Worm (Caenorhabditis elegans) whole organism, L1 larva: ENCODE results near the gene cln-3.1.

ENCODE experiments used
- C04F5.9 ChIP-seq: sonication (generic microtip); optimal IDR thresholded peaks from 2 replicates; lab custom pipeline; 2016; ENCODE audit warnings: missing genetic modification characterization, missing compliant biosample characterization
- C16A3.4 ChIP-seq: fragments of 150-350 bp; optimal IDR thresholded peaks from 2 replicates; lab custom pipeline; 2014; ENCODE audit warnings: missing biosample characterization, missing genetic modification characterization
- C34B4.2 ChIP-seq: sonication (generic microtip); optimal IDR thresholded peaks from 2 replicates; lab custom pipeline; 2017; ENCODE audit warnings: mild to moderate bottlenecking, missing genetic modification characterization, missing compliant biosample characterization
- F16B12.6 ChIP-seq: fragments of 150-350 bp; optimal IDR thresholded peaks from 2 replicates; lab custom pipeline; 2014; ENCODE audit warnings: missing biosample characterization, missing genetic modification characterization
- Y116A8C.19 ChIP-seq: sonication (generic microtip); optimal IDR thresholded peaks from 2 replicates; lab custom pipeline; 2016; ENCODE audit warnings: missing compliant biosample characterization, missing genetic modification characterization, borderline replicate concordance
- aha-1 ChIP-seq: fragments of 150-350 bp; optimal IDR thresholded peaks from 2 replicates; lab custom pipeline; 2014; ENCODE audit warnings: missing biosample characterization, missing genetic modification characterization
- alr-1 ChIP-seq: fragments of 200-800 bp; sonication (Bioruptor generic); optimal IDR thresholded peaks from 2 replicates; lab custom pipeline; 2018; ENCODE audit warnings: borderline replicate concordance, mild to moderate bottlenecking, missing genetic modification characterization, missing compliant biosample characterization
- aly-2 ChIP-seq: fragments of 150-350 bp; optimal IDR thresholded peaks from 2 replicates; lab custom pipeline; 2014; ENCODE audit warnings: missing biosample characterization, missing genetic modification characterization
- ceh-63 ChIP-seq: fragments of 200-800 bp; sonication (Bioruptor generic); optimal IDR thresholded peaks from 2 replicates; lab custom pipeline; 2018; ENCODE audit warnings: mild to moderate bottlenecking, missing genetic modification characterization, missing compliant biosample characterization
- ceh-82 ChIP-seq, 3 experiments: fragments of 150-350 bp in 1 of 3; sonication (generic microtip) in 2 of 3; optimal IDR thresholded peaks; 2 replicates each; lab custom pipeline; 2014 to 2017; ENCODE audit warnings: missing biosample characterization in 3 of 3, missing genetic modification characterization in 3 of 3
- ceh-88 ChIP-seq: fragments of 200-800 bp; sonication (Bioruptor generic); IDR thresholded peaks from 2 replicates; pipeline ENCODE4 v1.3.6; 2022; ENCODE audit warnings: missing genetic modification characterization, missing compliant biosample characterization
- dsc-1 ChIP-seq: sonication (generic microtip); optimal IDR thresholded peaks from 2 replicates; lab custom pipeline; 2016; ENCODE audit warnings: mild to moderate bottlenecking, missing genetic modification characterization, missing compliant biosample characterization
- efl-1 ChIP-seq, 4 experiments: fragments of 150-350 bp; optimal IDR thresholded peaks in 3 of 4; peaks in 1 of 4; 1 replicate in 1 of 4; 2 replicates in 3 of 4; lab custom pipeline; 2014; ENCODE audit warnings: missing biosample characterization in 2 of 4, missing genetic modification characterization in 2 of 4, missing genetic modification reagents in 2 of 4
- efl-3 ChIP-seq: fragments of 200-800 bp; sonication (Bioruptor generic); optimal IDR thresholded peaks from 2 replicates; lab custom pipeline; 2018; ENCODE audit warnings: mild to moderate bottlenecking, missing genetic modification characterization, missing compliant biosample characterization
- egl-13 ChIP-seq: sonication (generic microtip); optimal IDR thresholded peaks from 2 replicates; lab custom pipeline; 2016; ENCODE audit warnings: missing genotype, missing genetic modification reagents, missing genetic modification characterization, missing compliant biosample characterization
- elt-2 ChIP-seq: sonication (generic microtip); optimal IDR thresholded peaks from 2 replicates; lab custom pipeline; 2016; ENCODE audit warnings: missing genetic modification characterization, mild to moderate bottlenecking, inconsistent platforms, missing compliant biosample characterization, missing genetic modification reagents
- ets-5 ChIP-seq: fragments of 200-800 bp; sonication (Bioruptor generic); IDR thresholded peaks from 2 replicates; pipeline ENCODE4 v1.3.6; 2022; ENCODE audit warnings: missing genetic modification characterization, missing compliant biosample characterization
- fkh-4 ChIP-seq: sonication (generic microtip); optimal IDR thresholded peaks from 2 replicates; lab custom pipeline; 2016; ENCODE audit warnings: missing compliant biosample characterization, missing genetic modification characterization, borderline replicate concordance
- hlh-4 ChIP-seq: sonication (generic microtip); optimal IDR thresholded peaks from 2 replicates; lab custom pipeline; 2016; ENCODE audit warnings: mild to moderate bottlenecking, missing genetic modification characterization, missing compliant biosample characterization
- irx-1 ChIP-seq: sonication (generic microtip); optimal IDR thresholded peaks from 2 replicates; lab custom pipeline; 2016; ENCODE audit warnings: missing genetic modification characterization, missing compliant biosample characterization
- isw-1 ChIP-seq: fragments of 200-800 bp; sonication (Bioruptor generic); IDR thresholded peaks from 2 replicates; pipeline ENCODE4 v1.3.6; 2022; ENCODE audit warnings: missing genetic modification characterization, missing compliant biosample characterization
- jun-1 ChIP-seq: fragments of 150-350 bp; optimal IDR thresholded peaks from 2 replicates; lab custom pipeline; 2014; ENCODE audit warnings: missing biosample characterization, missing genetic modification reagents, missing genetic modification characterization
- lin-15B ChIP-seq: fragments of 150-350 bp; sonication (generic microtip); optimal IDR thresholded peaks from 3 replicates; lab custom pipeline; 2014; ENCODE audit warnings: missing biosample characterization, missing genetic modification characterization
- lin-39 ChIP-seq: fragments of 150-350 bp; optimal IDR thresholded peaks from 2 replicates; lab custom pipeline; 2014; ENCODE audit warnings: missing biosample characterization, missing genetic modification reagents, missing genetic modification characterization
- lir-3 ChIP-seq: sonication (generic microtip); optimal IDR thresholded peaks from 2 replicates; lab custom pipeline; 2016; ENCODE audit warnings: mild to moderate bottlenecking, missing genetic modification characterization, moderate library complexity, missing compliant biosample characterization; ENCODE audit not compliant: poor library complexity
- mdl-1 ChIP-seq, 2 experiments: fragments of 150-350 bp; optimal IDR thresholded peaks; 2 replicates each; lab custom pipeline; 2014 to 2017; ENCODE audit warnings: missing biosample characterization in 2 of 2, missing genetic modification characterization in 2 of 2, inconsistent platforms in 1 of 2
- mef-2 ChIP-seq: fragments of 150-350 bp; optimal IDR thresholded peaks from 2 replicates; lab custom pipeline; 2014; ENCODE audit warnings: missing biosample characterization, missing genetic modification characterization
- mep-1 ChIP-seq: fragments of 150-350 bp; optimal IDR thresholded peaks from 2 replicates; lab custom pipeline; 2014; ENCODE audit warnings: missing biosample characterization, missing genetic modification characterization
- nhr-12 ChIP-seq: sonication (generic microtip); optimal IDR thresholded peaks from 2 replicates; lab custom pipeline; 2017; ENCODE audit warnings: missing biosample characterization, missing genetic modification characterization
- nhr-19 ChIP-seq: fragments of 200-800 bp; sonication (Bioruptor generic); conservative IDR thresholded peaks from 2 replicates; pipeline ENCODE4 v1.3.6; 2022; ENCODE audit warnings: missing genetic modification characterization, missing compliant biosample characterization
- nhr-20 ChIP-seq: sonication (generic microtip); optimal IDR thresholded peaks from 2 replicates; lab custom pipeline; 2016; ENCODE audit warnings: mild to moderate bottlenecking, missing genetic modification characterization, missing compliant biosample characterization
- nhr-28 ChIP-seq: fragments of 150-350 bp; optimal IDR thresholded peaks from 2 replicates; lab custom pipeline; 2014; ENCODE audit warnings: missing biosample characterization, missing genetic modification characterization
- nhr-71 ChIP-seq: sonication (generic microtip); optimal IDR thresholded peaks from 2 replicates; lab custom pipeline; 2016; ENCODE audit warnings: mild to moderate bottlenecking, missing genetic modification characterization, moderate library complexity, missing compliant biosample characterization
- nhr-76 ChIP-seq: sonication (generic microtip); optimal IDR thresholded peaks from 2 replicates; lab custom pipeline; 2017; ENCODE audit warnings: missing biosample characterization, missing genetic modification characterization
- nhr-77 ChIP-seq: fragments of 150-350 bp; optimal IDR thresholded peaks from 2 replicates; lab custom pipeline; 2014; ENCODE audit warnings: missing biosample characterization, missing genetic modification characterization
- nhr-84 ChIP-seq: sonication (generic microtip); optimal IDR thresholded peaks from 2 replicates; lab custom pipeline; 2017; ENCODE audit warnings: missing biosample characterization, missing genetic modification characterization
- pag-3 ChIP-seq: sonication (generic microtip); optimal IDR thresholded peaks from 2 replicates; lab custom pipeline; 2017; ENCODE audit warnings: missing genetic modification characterization, mild to moderate bottlenecking, missing compliant biosample characterization, antibody characterized with exemption, borderline replicate concordance; ENCODE audit not compliant: insufficient read depth
- pqm-1 ChIP-seq: sonication (generic microtip); optimal IDR thresholded peaks from 3 replicates; lab custom pipeline; 2017; ENCODE audit warnings: missing biosample characterization, missing genetic modification characterization
- rnt-1 ChIP-seq: sonication (generic microtip); optimal IDR thresholded peaks from 2 replicates; lab custom pipeline; 2016; ENCODE audit warnings: mild to moderate bottlenecking, missing genetic modification characterization, moderate library complexity, missing compliant biosample characterization
- snu-23 ChIP-seq: sonication (generic microtip); optimal IDR thresholded peaks from 2 replicates; lab custom pipeline; 2016; ENCODE audit warnings: missing genetic modification characterization, missing compliant biosample characterization
- sox-4 ChIP-seq: sonication (generic microtip); optimal IDR thresholded peaks from 2 replicates; lab custom pipeline; 2016; ENCODE audit warnings: missing genetic modification characterization, missing compliant biosample characterization
- tbx-2 ChIP-seq: sonication (generic microtip); optimal IDR thresholded peaks from 2 replicates; lab custom pipeline; 2016; ENCODE audit warnings: missing genetic modification characterization, missing compliant biosample characterization
- tlp-1 ChIP-seq: fragments of 150-350 bp; optimal IDR thresholded peaks from 2 replicates; lab custom pipeline; 2014; ENCODE audit warnings: missing biosample characterization, missing genetic modification characterization
- unc-130 ChIP-seq: fragments of 150-350 bp; optimal IDR thresholded peaks from 2 replicates; lab custom pipeline; 2017; ENCODE audit warnings: missing biosample characterization, missing genetic modification characterization, inconsistent platforms
- unc-30 ChIP-seq: sonication (generic microtip); optimal IDR thresholded peaks from 2 replicates; lab custom pipeline; 2017; ENCODE audit warnings: missing biosample characterization, missing genetic modification characterization
- unc-62 ChIP-seq: fragments of 150-350 bp; optimal IDR thresholded peaks from 2 replicates; lab custom pipeline; 2014; ENCODE audit warnings: missing biosample characterization, missing genetic modification reagents, missing genetic modification characterization
- unc-98 ChIP-seq: fragments of 200-800 bp; sonication (Bioruptor generic); IDR thresholded peaks from 2 replicates; pipeline ENCODE4 v1.3.6; 2022; ENCODE audit warnings: missing genetic modification characterization, missing compliant biosample characterization
- xbp-1 ChIP-seq: sonication (generic microtip); optimal IDR thresholded peaks from 2 replicates; lab custom pipeline; 2016; ENCODE audit warnings: missing genetic modification characterization, missing compliant biosample characterization
- zag-1 ChIP-seq: fragments of 150-350 bp; optimal IDR thresholded peaks from 2 replicates; lab custom pipeline; 2014; ENCODE audit warnings: missing biosample characterization, missing genetic modification characterization
- zip-4 ChIP-seq: fragments of 200-800 bp; sonication (Bioruptor generic); optimal IDR thresholded peaks from 2 replicates; lab custom pipeline; 2018; ENCODE audit warnings: mild to moderate bottlenecking, missing genetic modification characterization, moderate library complexity, missing compliant biosample characterization
- ztf-11 ChIP-seq, 2 experiments: sonication (generic microtip); optimal IDR thresholded peaks; 2 replicates each; lab custom pipeline; 2016 to 2017; ENCODE audit warnings: missing genetic modification characterization in 2 of 2, missing biosample characterization in 1 of 2, missing compliant biosample characterization in 1 of 2
- ztf-4 ChIP-seq: fragments of 150-350 bp; optimal IDR thresholded peaks from 2 replicates; lab custom pipeline; 2014; ENCODE audit warnings: missing biosample characterization, missing genetic modification characterization

The cln-3.1 gene

ce11 chrV:11239187-11239725 is 26.2 kb downstream of the cln-3.1 start, which contains the start of the genes dvc-1 and ima-1 (continued):
- peak; percentile 24 for TF ChIP-seq nhr-76
- peak; percentile 79 for TF ChIP-seq snu-23 (GFP tag; lab: Kevin White, UChicago)
- TF ChIP-seq lir-3: peak; percentile 50
- TF ChIP-seq efl-3 (GFP tag; lab: Kevin White, UChicago): no peak
- TF ChIP-seq nhr-19 (GFP tag; lab: Robert Waterston, UW): peak; percentile 73
- TF ChIP-seq lin-39 (tag; lab: Kevin White, UChicago): peak; percentile 42
- peak; percentile 53; the same call in 1 of the 2 replicates for TF ChIP-seq ceh-88 (GFP tag; lab: Robert Waterston, UW)
- TF ChIP-seq isw-1 (GFP tag; lab: Robert Waterston, UW): peak; percentile 56
- no peak for TF ChIP-seq C34B4.2 (tag; lab: Kevin White, UChicago)
- TF ChIP-seq unc-62 (GFP tag; lab: Kevin White, UChicago): no peak
- TF ChIP-seq aha-1 (tag; lab: Kevin White, UChicago): no peak
- no peak for TF ChIP-seq nhr-28
- no peak for TF ChIP-seq mep-1 (tag; lab: Kevin White, UChicago)
- TF ChIP-seq dsc-1: peak; percentile 58
- TF ChIP-seq pqm-1: no peak
- no peak for TF ChIP-seq lin-15B (tag; lab: Kevin White, UChicago)
- TF ChIP-seq nhr-71 (tag; lab: Kevin White, UChicago): peak; percentile 77
- TF ChIP-seq xbp-1: peak; percentile 61
- TF ChIP-seq hlh-4: no peak
- TF ChIP-seq egl-13 (tag; lab: Kevin White, UChicago): no peak
- TF ChIP-seq nhr-84 (tag; lab: Kevin White, UChicago): no peak
- no peak for TF ChIP-seq unc-98 (GFP tag; lab: Robert Waterston, UW)
- TF ChIP-seq nhr-77: peak; percentile 24
- peak; percentile 75 to 93 (median 86) for TF ChIP-seq ceh-82 (tag; optimal IDR thresholded peaks at IDR 0.05; lab: Kevin White, UChicago)
- TF ChIP-seq C16A3.4: peak; percentile 83
- peak; percentile 52 for TF ChIP-seq jun-1 (tag; lab: Kevin White, UChicago)
- TF ChIP-seq zip-4 (GFP tag; lab: Kevin White, UChicago): no peak
- TF ChIP-seq F16B12.6 (tag; lab: Kevin White, UChicago): peak; percentile 31
- TF ChIP-seq aly-2 (tag; lab: Kevin White, UChicago): no peak
- TF ChIP-seq mdl-1 (tag; optimal IDR thresholded peaks at IDR 0.05; lab: Kevin White, UChicago): peak in 1 of 2 experiments; percentile 36
- peak; percentile 71 for TF ChIP-seq nhr-20 (tag; lab: Kevin White, UChicago)
- TF ChIP-seq fkh-4 (tag; lab: Kevin White, UChicago): no peak
- TF ChIP-seq pag-3 (tag; lab: Kevin White, UChicago): no peak
- TF ChIP-seq alr-1 (tag; lab: Kevin White, UChicago): no peak
- no peak for TF ChIP-seq mef-2 (tag; lab: Kevin White, UChicago)
- TF ChIP-seq zag-1 (tag; lab: Kevin White, UChicago): no peak
- TF ChIP-seq ets-5: no peak
- no peak for TF ChIP-seq tlp-1
- TF ChIP-seq ztf-11 (tag; optimal IDR thresholded peaks at IDR 0.05; lab: Kevin White, UChicago): peak in 1 of 2 experiments; percentile 13
- no peak for TF ChIP-seq nhr-12 (tag; lab: Kevin White, UChicago)
- no peak for TF ChIP-seq irx-1 (tag; lab: Kevin White, UChicago)
- TF ChIP-seq ceh-63: no peak
- peak; percentile 86 for TF ChIP-seq rnt-1 (tag; lab: Kevin White, UChicago)
- TF ChIP-seq efl-1 (optimal IDR thresholded peaks at IDR 0.05; lab: Kevin White, UChicago): peak; percentile 67 to 69
- TF ChIP-seq efl-1 (GFP tag; optimal IDR thresholded peaks at IDR 0.05 in 1 of 2; lab: Kevin White, UChicago): peak; percentile 56 to 97
- peak; percentile 51 for TF ChIP-seq tbx-2 (tag; lab: Kevin White, UChicago)
- TF ChIP-seq C04F5.9: no peak
- no peak for TF ChIP-seq sox-4
- no peak for TF ChIP-seq unc-30 (tag; lab: Kevin White, UChicago)
- peak; percentile 18 for TF ChIP-seq unc-130
- TF ChIP-seq Y116A8C.19 (tag; lab: Kevin White, UChicago): no peak
- peak; percentile 41 for TF ChIP-seq elt-2 (tag; lab: Kevin White, UChicago)
- no peak for TF ChIP-seq ztf-4 (tag; lab: Kevin White, UChicago)
